Fruit fly (Drosophila melanogaster): ENCODE measurements around the gene CG42788.

The CG42788 gene

dm6 chr3R:15145491-15145890 is 13.8 kb upstream of the CG42788 start (continued):
- no peak for TF ChIP-seq zen (tag; optimal IDR thresholded peaks at IDR 0.05)
- no peak for TF ChIP-seq CG10274 (GFP tag; optimal IDR thresholded peaks at IDR 0.05)
- TF ChIP-seq CG11398 (GFP tag; optimal IDR thresholded peaks at IDR 0.05): no peak
- TF ChIP-seq Scr (GFP tag; IDR thresholded peaks at IDR 0.05; ENCODE audit: partially characterized antibody): no peak
- TF ChIP-seq Blimp-1 (GFP tag; optimal IDR thresholded peaks at IDR 0.05): peak; percentile 51
- TF ChIP-seq dmrt11E (tag; optimal IDR thresholded peaks at IDR 0.05): peak; percentile 52
- TF ChIP-seq Awh (GFP tag; IDR thresholded peaks at IDR 0.05): 0 out of 2 replicates have a peak, but pooled peaks have one; percentile 25
- TF ChIP-seq Eip74EF (GFP tag; optimal IDR thresholded peaks at IDR 0.05): peak in 1 of 2 experiments; percentile 61
- TF ChIP-seq CG12155 (GFP tag; optimal IDR thresholded peaks at IDR 0.05): peak; percentile 30
- TF ChIP-seq ftz-f1 (GFP tag; optimal IDR thresholded peaks at IDR 0.05): peak; percentile 20
- no peak for TF ChIP-seq dimm (GFP tag; IDR thresholded peaks at IDR 0.05)
- TF ChIP-seq ac (GFP tag; optimal IDR thresholded peaks at IDR 0.05): no peak
- TF ChIP-seq abd-A (tag; optimal IDR thresholded peaks at IDR 0.05): no peak
- peak; percentile 48 for TF ChIP-seq CG30403 (GFP tag; optimal IDR thresholded peaks at IDR 0.05)
- no peak for TF ChIP-seq CG8359 (GFP tag; optimal IDR thresholded peaks at IDR 0.05; ENCODE audit: borderline replicate concordance)
- peak; percentile 26 for TF ChIP-seq cwo (GFP tag; optimal IDR thresholded peaks at IDR 0.05)
- TF ChIP-seq tio (GFP tag; optimal IDR thresholded peaks at IDR 0.05): no peak
- TF ChIP-seq Hr51 (GFP tag; optimal IDR thresholded peaks at IDR 0.05): peak; percentile 16 to 57
- peak; percentile 15 to 97 for TF ChIP-seq Pdp1 (GFP tag; optimal IDR thresholded peaks at IDR 0.05)
- peak; percentile 10 for TF ChIP-seq CG13296 (GFP tag; optimal IDR thresholded peaks at IDR 0.05)
- no peak for TF ChIP-seq NC2α (GFP tag; optimal IDR thresholded peaks at IDR 0.05)
- TF ChIP-seq CG18619 (GFP tag; optimal IDR thresholded peaks at IDR 0.05): no peak
- TF ChIP-seq Dip3 (GFP tag; optimal IDR thresholded peaks at IDR 0.05): no peak
- no peak for TF ChIP-seq pzg (GFP tag; optimal IDR thresholded peaks at IDR 0.05)
- TF ChIP-seq run (tag; optimal IDR thresholded peaks at IDR 0.05): no peak
- TF ChIP-seq wek (GFP tag; optimal IDR thresholded peaks at IDR 0.05): no peak
- no peak for TF ChIP-seq CG12744 (GFP tag; optimal IDR thresholded peaks at IDR 0.05)
- TF ChIP-seq gro (GFP tag; optimal IDR thresholded peaks at IDR 0.05): no peak
- peak; percentile 75 for TF ChIP-seq stc (GFP tag; IDR thresholded peaks at IDR 0.05)
- 0 out of 3 replicates have a peak, but pooled peaks have one; percentile 44 for TF ChIP-seq CG11560 (tag; IDR thresholded peaks at IDR 0.05)
- TF ChIP-seq ken (GFP tag; IDR thresholded peaks at IDR 0.05): no peak
- peak; percentile 49 for TF ChIP-seq CG18599 (GFP tag; optimal IDR thresholded peaks at IDR 0.05)
- TF ChIP-seq tll (GFP tag; optimal IDR thresholded peaks at IDR 0.05): no peak
- peak; percentile 61 for TF ChIP-seq unpg (GFP tag; optimal IDR thresholded peaks at IDR 0.05)
- TF ChIP-seq CrebB (tag; optimal IDR thresholded peaks at IDR 0.05): peak; percentile 27
- TF ChIP-seq cad (GFP tag; optimal IDR thresholded peaks at IDR 0.05): no peak
- TF ChIP-seq CG1024 (GFP tag; IDR thresholded peaks at IDR 0.05): no peak
- TF ChIP-seq CG6689 (GFP tag; IDR thresholded peaks at IDR 0.05): peak; percentile 60
- peak; percentile 37; the same call in 1 of the 2 replicates for TF ChIP-seq peb (GFP tag; IDR thresholded peaks at IDR 0.05)
- TF ChIP-seq CG7745 (tag; optimal IDR thresholded peaks at IDR 0.05): no peak
- TF ChIP-seq ATbp (GFP tag; optimal IDR thresholded peaks at IDR 0.05): peak; percentile 52
- TF ChIP-seq psq (GFP tag; optimal IDR thresholded peaks at IDR 0.05): no peak
- TF ChIP-seq chinmo (GFP tag; IDR thresholded peaks at IDR 0.05; ENCODE audit: partially characterized antibody): 0 out of 4 replicates have a peak, but pooled peaks have one; percentile 20
- TF ChIP-seq NfI (GFP tag; optimal IDR thresholded peaks at IDR 0.05): peak; percentile 36
- no peak for TF ChIP-seq CG4282 (GFP tag; optimal IDR thresholded peaks at IDR 0.05)
- TF ChIP-seq vnd (GFP tag; IDR thresholded peaks at IDR 0.05; ENCODE audit: partially characterized antibody): no peak
- TF ChIP-seq CG4707 (GFP tag; optimal IDR thresholded peaks at IDR 0.05): no peak
- TF ChIP-seq BEAF-32 (GFP tag; optimal IDR thresholded peaks at IDR 0.05): no peak
- no peak for TF ChIP-seq NC2β (GFP tag; optimal IDR thresholded peaks at IDR 0.05)
